Fruit fly (Drosophila melanogaster): ENCODE results near the gene CG15432.

DNA sequence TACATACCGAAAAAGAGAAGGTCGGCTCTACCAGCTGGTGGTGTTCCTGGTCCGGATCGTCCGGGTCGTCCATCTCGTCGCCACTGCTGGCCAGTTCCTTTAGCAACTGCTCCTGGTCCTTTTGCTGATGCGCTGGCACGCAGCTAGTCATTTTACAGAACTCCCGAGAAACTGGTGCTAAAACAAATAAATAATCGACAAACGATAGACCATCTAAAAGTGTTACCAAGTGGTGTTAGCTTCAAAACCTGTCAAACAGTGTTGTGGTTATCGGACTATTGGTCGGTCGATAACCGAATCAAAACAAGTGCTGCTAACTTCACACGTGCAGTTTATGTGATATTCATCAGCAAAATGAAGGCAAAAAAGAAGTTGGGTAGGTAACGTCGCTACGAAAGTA, 2.3 kb downstream of the CG15432 start, which contains the start of the genes morgue and Elp3:
- TF ChIP-seq CG16779 (tag; optimal IDR thresholded peaks at IDR 0.05) (no peak), Eip75B (GFP tag; optimal IDR thresholded peaks at IDR 0.05) (no peak), CG10631 (GFP tag; optimal IDR thresholded peaks at IDR 0.05) (no peak), CG1621 (tag; optimal IDR thresholded peaks at IDR 0.05) (no peak), CG6792 (GFP tag; optimal IDR thresholded peaks at IDR 0.05) (no peak), CG3919 (GFP tag; optimal IDR thresholded peaks at IDR 0.05) (no peak), CG4318 (GFP tag; optimal IDR thresholded peaks at IDR 0.05) (no peak), Met (GFP tag; optimal IDR thresholded peaks at IDR 0.05) (no peak), CG31627 (GFP tag; optimal IDR thresholded peaks at IDR 0.05) (no peak), fd59A (GFP tag; optimal IDR thresholded peaks at IDR 0.05) (no peak), CG8319 (GFP tag; optimal IDR thresholded peaks at IDR 0.05) (no peak), Blimp-1 (GFP tag; optimal IDR thresholded peaks at IDR 0.05) (no peak), svp (GFP tag) (no peak), Gug (GFP tag; IDR thresholded peaks at IDR 0.05) (no peak)

Measured in whole organism, prepupa.